Fruit fly (Drosophila melanogaster): ENCODE results near the gene RnpS1.

The RnpS1 gene

dm6 chr3R:9534125-9534496 lies 17.7 kb upstream of the RnpS1 start (continued):
- TF ChIP-seq CG34376 (GFP tag; optimal IDR thresholded peaks at IDR 0.05) (no peak), BtbVII (GFP tag; optimal IDR thresholded peaks at IDR 0.05) (peak; percentile 85), CG1529 (GFP tag; optimal IDR thresholded peaks at IDR 0.05) (peak; percentile 95), sim (GFP tag; IDR thresholded peaks at IDR 0.05) (peak; percentile 91), kay (GFP tag; optimal IDR thresholded peaks at IDR 0.05) (peak; percentile 82), Opbp (GFP tag; IDR thresholded peaks at IDR 0.05; ENCODE audit: partially characterized antibody) (no peak), CG9797 (GFP tag; optimal IDR thresholded peaks at IDR 0.05) (no peak), stwl (tag; optimal IDR thresholded peaks at IDR 0.05) (no peak), tll (GFP tag; optimal IDR thresholded peaks at IDR 0.05) (no peak), dati (GFP tag; IDR thresholded peaks at IDR 0.05) (peak; percentile 80), az2 (GFP tag; optimal IDR thresholded peaks at IDR 0.05) (peak; percentile 96), CG34422 (GFP tag; IDR thresholded peaks at IDR 0.05) (peak; percentile 90), CG17568 (GFP tag; optimal IDR thresholded peaks at IDR 0.05) (peak; percentile 86), CG4404 (GFP tag; IDR thresholded peaks at IDR 0.05) (peak; percentile 42), CG10274 (GFP tag; optimal IDR thresholded peaks at IDR 0.05) (peak; percentile 61), CG12104 (GFP tag; optimal IDR thresholded peaks at IDR 0.05) (peak; percentile 81), CG1233 (GFP tag; optimal IDR thresholded peaks at IDR 0.05) (peak; percentile 88), nom (GFP tag; optimal IDR thresholded peaks at IDR 0.05) (no peak), peb (GFP tag; IDR thresholded peaks at IDR 0.05) (peak; percentile 82), chm (GFP tag; IDR thresholded peaks at IDR 0.05) (peak; percentile 87), Tbp (GFP tag; optimal IDR thresholded peaks at IDR 0.05) (no peak), gt (GFP tag; IDR thresholded peaks at IDR 0.05) (peak; percentile 73), chn (GFP tag; optimal IDR thresholded peaks at IDR 0.05) (peak; percentile 88), CG17328 (GFP tag; IDR thresholded peaks at IDR 0.05) (peak; percentile 95), ems (GFP tag; optimal IDR thresholded peaks at IDR 0.05) (peak; percentile 9), fu2 (GFP tag; optimal IDR thresholded peaks at IDR 0.05) (peak; percentile 79), pnt (GFP tag; optimal IDR thresholded peaks at IDR 0.05) (peak; percentile 92), zen (tag; optimal IDR thresholded peaks at IDR 0.05) (peak; percentile 82), vfl (GFP tag; optimal IDR thresholded peaks at IDR 0.05) (peak; percentile 33), Hand (GFP tag; optimal IDR thresholded peaks at IDR 0.05) (peak; percentile 71), CG10431 (GFP tag; optimal IDR thresholded peaks at IDR 0.05) (peak; percentile 82), CG33557 (GFP tag; optimal IDR thresholded peaks at IDR 0.05) (peak; percentile 64), Oaz (GFP tag; IDR thresholded peaks at IDR 0.05) (peak; percentile 73), CG17912 (GFP tag; optimal IDR thresholded peaks at IDR 0.05) (peak; percentile 58), CG33213 (GFP tag; optimal IDR thresholded peaks at IDR 0.05) (peak; percentile 75), Chrac-16 (GFP tag; optimal IDR thresholded peaks at IDR 0.05) (peak; percentile 83), CG10366 (GFP tag; IDR thresholded peaks at IDR 0.05) (peak; percentile 93), CG7786 (GFP tag; optimal IDR thresholded peaks at IDR 0.05) (peak; percentile 89), ewg (GFP tag; optimal IDR thresholded peaks at IDR 0.05) (peak; percentile 91), gce (GFP tag; IDR thresholded peaks at IDR 0.05) (peak; percentile 94), CG7271 (tag; optimal IDR thresholded peaks at IDR 0.05) (peak; percentile 39), CG3995 (GFP tag; optimal IDR thresholded peaks at IDR 0.05) (peak; percentile 3), CG18011 (GFP tag; optimal IDR thresholded peaks at IDR 0.05) (peak; percentile 49), Rfx (GFP tag; IDR thresholded peaks at IDR 0.05) (peak; percentile 87; the same call in 1 of the 2 replicates), CG15696 (tag; optimal IDR thresholded peaks at IDR 0.05) (peak; percentile 54), HmgD (GFP tag; optimal IDR thresholded peaks at IDR 0.05) (peak; percentile 9), Bgb (GFP tag; IDR thresholded peaks at IDR 0.05; ENCODE audit: partially characterized antibody) (no peak), E2f2 (GFP tag; IDR thresholded peaks at IDR 0.05) (peak; percentile 71), wek (GFP tag; optimal IDR thresholded peaks at IDR 0.05) (peak; percentile 74), z (GFP tag; IDR thresholded peaks at IDR 0.05) (0 out of 3 replicates have a peak, but pooled peaks have one; percentile 19), sens (GFP tag) (peak; percentile 99), toy (GFP tag; IDR thresholded peaks at IDR 0.05) (peak; percentile 75)
